Worm (Caenorhabditis elegans): Measurements from ENCODE around the gene C45B11.5.

C45B11.5 gene

ce11 chrV:11071453-11071852 lies 29.9 kb downstream of the C45B11.5 start:
- no peak for TF ChIP-seq unc-39 (tag; optimal IDR thresholded peaks at IDR 0.05)
- TF ChIP-seq lin-13 (tag; optimal IDR thresholded peaks at IDR 0.05) = no peak
- no peak for TF ChIP-seq ham-2 (GFP tag; optimal IDR thresholded peaks at IDR 0.05)
- TF ChIP-seq unc-62 (GFP tag; optimal IDR thresholded peaks at IDR 0.05) = no peak
- TF ChIP-seq elt-1 (tag; optimal IDR thresholded peaks at IDR 0.05; ENCODE audit: borderline replicate concordance, insufficient read depth) = no peak
- TF ChIP-seq nhr-12 (tag; optimal IDR thresholded peaks at IDR 0.05) = no peak
- no peak for TF ChIP-seq nhr-237 (tag; optimal IDR thresholded peaks at IDR 0.05)
- TF ChIP-seq blmp-1 (tag; optimal IDR thresholded peaks at IDR 0.05) = no peak
- TF ChIP-seq mls-2 (tag; optimal IDR thresholded peaks at IDR 0.05) = no peak
- TF ChIP-seq sem-2 (GFP tag; optimal IDR thresholded peaks at IDR 0.05) = no peak
- no peak for TF ChIP-seq pha-4 (tag; optimal IDR thresholded peaks at IDR 0.05)
- no peak for TF ChIP-seq nhr-2 (tag; optimal IDR thresholded peaks at IDR 0.05)
- TF ChIP-seq cnd-1 (tag; optimal IDR thresholded peaks at IDR 0.05) = no peak
- TF ChIP-seq nhr-76 (tag; optimal IDR thresholded peaks at IDR 0.05) = no peak

- TF ChIP-seq nhr-237 (tag; optimal IDR thresholded peaks at IDR 0.05) = no peak
- peak; percentile 36 for TF ChIP-seq unc-120 (tag; optimal IDR thresholded peaks at IDR 0.05; ENCODE audit: poor library complexity, severe bottlenecking)
Measured at ce11 chrV:11073354-11073753, 31.8 kb downstream of the C45B11.5 start.

- peak; percentile 84 for TF ChIP-seq hlh-1 (tag; optimal IDR thresholded peaks at IDR 0.05)
- peak; percentile 6 for TF ChIP-seq unc-62 (GFP tag; optimal IDR thresholded peaks at IDR 0.05)
- TF ChIP-seq M03D4.4 (tag; optimal IDR thresholded peaks at IDR 0.05) = no peak
- TF ChIP-seq ces-1 (GFP tag; optimal IDR thresholded peaks at IDR 0.05) = no peak
- TF ChIP-seq mab-5 (tag; optimal IDR thresholded peaks at IDR 0.05) = no peak
- no peak for TF ChIP-seq lsy-2 (tag; optimal IDR thresholded peaks at IDR 0.05)
- no peak for TF ChIP-seq elt-3 (tag; optimal IDR thresholded peaks at IDR 0.05)
- no peak for TF ChIP-seq zip-8 (tag; optimal IDR thresholded peaks at IDR 0.05)
- no peak for TF ChIP-seq sem-2 (GFP tag; optimal IDR thresholded peaks at IDR 0.05)
- no peak for TF ChIP-seq ham-2 (GFP tag; optimal IDR thresholded peaks at IDR 0.05)
- no peak for TF ChIP-seq mls-2 (tag; optimal IDR thresholded peaks at IDR 0.05)
- peak; percentile 3 for TF ChIP-seq pha-4 (tag; optimal IDR thresholded peaks at IDR 0.05)
- TF ChIP-seq lin-13 (tag; optimal IDR thresholded peaks at IDR 0.05) = no peak
- no peak for TF ChIP-seq nhr-76 (tag; optimal IDR thresholded peaks at IDR 0.05)
- TF ChIP-seq sptf-1 (tag; optimal IDR thresholded peaks at IDR 0.05) = no peak
- TF ChIP-seq flh-1 (GFP tag; optimal IDR thresholded peaks at IDR 0.05) = no peak
- no peak for TF ChIP-seq blmp-1 (tag; optimal IDR thresholded peaks at IDR 0.05)
- TF ChIP-seq tbx-8 (GFP tag; optimal IDR thresholded peaks at IDR 0.05) = no peak
- no peak for TF ChIP-seq mep-1 (tag; optimal IDR thresholded peaks at IDR 0.05)
- no peak for TF ChIP-seq unc-39 (tag; optimal IDR thresholded peaks at IDR 0.05)
- TF ChIP-seq ceh-83 (GFP tag; optimal IDR thresholded peaks at IDR 0.05) = no peak
- peak; percentile 93 for TF ChIP-seq unc-120 (tag; optimal IDR thresholded peaks at IDR 0.05; ENCODE audit: poor library complexity, severe bottlenecking)
- no peak for TF ChIP-seq elt-1 (tag; optimal IDR thresholded peaks at IDR 0.05; ENCODE audit: borderline replicate concordance, insufficient read depth)
Measured at ce11 chrV:11074448-11074847, 32.8 kb downstream of the C45B11.5 start, which contains the start of gene act-3. TSS of gene act-3 (minus strand) at chrV:11074498.

- TF ChIP-seq hlh-1 (tag; optimal IDR thresholded peaks at IDR 0.05) (no peak), drap-1 (GFP tag; optimal IDR thresholded peaks at IDR 0.05) (peak; percentile 3), sem-2 (GFP tag; optimal IDR thresholded peaks at IDR 0.05) (no peak), ces-1 (GFP tag; optimal IDR thresholded peaks at IDR 0.05) (no peak), flh-1 (GFP tag; optimal IDR thresholded peaks at IDR 0.05) (no peak), sptf-1 (tag; optimal IDR thresholded peaks at IDR 0.05) (no peak), tbx-8 (GFP tag; optimal IDR thresholded peaks at IDR 0.05) (no peak), elt-3 (tag; optimal IDR thresholded peaks at IDR 0.05) (no peak), elt-1 (tag; optimal IDR thresholded peaks at IDR 0.05; ENCODE audit: borderline replicate concordance, insufficient read depth) (no peak), unc-120 (tag; optimal IDR thresholded peaks at IDR 0.05; ENCODE audit: poor library complexity, severe bottlenecking) (peak; percentile 8), zip-8 (tag; optimal IDR thresholded peaks at IDR 0.05) (no peak)
Measured at ce11 chrV:11075209-11076027, 33.8 kb downstream of the C45B11.5 start.

ce11 chrV:11076028-11076402 lies 34.4 kb downstream of the C45B11.5 start:
- TF ChIP-seq blmp-1 (tag; optimal IDR thresholded peaks at IDR 0.05) = no peak
- TF ChIP-seq unc-120 (tag; optimal IDR thresholded peaks at IDR 0.05; ENCODE audit: poor library complexity, severe bottlenecking) = no peak
- no peak for TF ChIP-seq lin-13 (tag; optimal IDR thresholded peaks at IDR 0.05)
- no peak for TF ChIP-seq lsy-2 (tag; optimal IDR thresholded peaks at IDR 0.05)
- TF ChIP-seq pha-4 (tag; optimal IDR thresholded peaks at IDR 0.05) = no peak
- TF ChIP-seq ham-2 (GFP tag; optimal IDR thresholded peaks at IDR 0.05) = no peak
- no peak for TF ChIP-seq ceh-39 (tag; optimal IDR thresholded peaks at IDR 0.05)
- no peak for TF ChIP-seq bed-3 (GFP tag; optimal IDR thresholded peaks at IDR 0.05)
- no peak for TF ChIP-seq mls-2 (tag; optimal IDR thresholded peaks at IDR 0.05)
- TF ChIP-seq snpc-4 (tag; optimal IDR thresholded peaks at IDR 0.05) = no peak
- TF ChIP-seq ces-1 (GFP tag; optimal IDR thresholded peaks at IDR 0.05) = no peak

All from whole organism, mixed stage, embryonic.